Fruit fly (Drosophila melanogaster) whole organism, embryonic: ENCODE results near the gene mRpL12.

Experiments used
- CG10147 ChIP-seq: fragments of 200-800 bp; sonication (Bioruptor generic); optimal IDR thresholded peaks from 2 replicates; lab custom pipeline; 2019; ENCODE audit warnings: missing biosample characterization, mild to moderate bottlenecking, missing genetic modification characterization, moderate library complexity
- CG11456 ChIP-seq: fragments of 200-800 bp; sonication (Bioruptor generic); IDR thresholded peaks from 3 replicates; pipeline ENCODE4 v1.3.6; 2022; ENCODE audit warnings: missing biosample characterization, missing genetic modification characterization
- CG11560 ChIP-seq: fragments of 200-800 bp; sonication (Bioruptor generic); IDR thresholded peaks from 3 replicates; pipeline ENCODE4 v1.3.6; 2022; ENCODE audit warnings: missing biosample characterization, missing genetic modification characterization
- CG11696 ChIP-seq: fragments of 200-800 bp; sonication (Bioruptor generic); IDR thresholded peaks from 2 replicates; pipeline ENCODE4 v1.3.6; 2022; ENCODE audit warnings: missing biosample characterization, missing genetic modification characterization
- CG18619 ChIP-seq: fragments of 200-800 bp; sonication (Bioruptor generic); optimal IDR thresholded peaks from 3 replicates; lab custom pipeline; 2017; ENCODE audit warnings: missing biosample characterization, mild to moderate bottlenecking, missing genetic modification characterization
- CG2116 ChIP-seq: fragments of 200-800 bp; sonication (Bioruptor generic); optimal IDR thresholded peaks from 3 replicates; lab custom pipeline; 2018; ENCODE audit warnings: missing biosample characterization, mild to moderate bottlenecking, missing genetic modification characterization
- CG4617 ChIP-seq: fragments of 200-800 bp; sonication (Bioruptor generic); optimal IDR thresholded peaks from 3 replicates; lab custom pipeline; 2016; ENCODE audit warnings: missing biosample characterization, missing genetic modification characterization, borderline replicate concordance
- CG4730 ChIP-seq: fragments of 200-800 bp; sonication (Bioruptor generic); IDR thresholded peaks from 2 replicates; pipeline ENCODE4 v1.3.6; 2022; ENCODE audit warnings: missing biosample characterization, missing genetic modification characterization
- CG5180 ChIP-seq: fragments of 200-800 bp; sonication (Bioruptor generic); optimal IDR thresholded peaks from 3 replicates; lab custom pipeline; 2017; ENCODE audit warnings: missing biosample characterization, missing genetic modification characterization, mild to moderate bottlenecking, moderate library complexity, missing genetic modification reagents
- CG6272 ChIP-seq: fragments of 200-800 bp; sonication (Bioruptor generic); IDR thresholded peaks from 2 replicates; pipeline ENCODE4 v1.3.6; 2022; ENCODE audit warnings: missing biosample characterization, missing genetic modification characterization
- CG6654 ChIP-seq: fragments of 200-800 bp; sonication (Bioruptor generic); optimal IDR thresholded peaks from 2 replicates; lab custom pipeline; 2017; ENCODE audit warnings: missing biosample characterization, mild to moderate bottlenecking, missing genetic modification characterization
- CG6683 ChIP-seq: fragments of 200-800 bp; sonication (Bioruptor generic); optimal IDR thresholded peaks from 2 replicates; lab custom pipeline; 2017; ENCODE audit warnings: missing biosample characterization, mild to moderate bottlenecking, missing genetic modification characterization, missing genetic modification reagents
- CG6854 ChIP-seq: fragments of 200-800 bp; sonication (Bioruptor generic); optimal IDR thresholded peaks from 3 replicates; lab custom pipeline; 2017; ENCODE audit warnings: missing biosample characterization, mild to moderate bottlenecking, missing genetic modification characterization
- CG7839 ChIP-seq: fragments of 200-800 bp; sonication (Bioruptor generic); optimal IDR thresholded peaks from 3 replicates; lab custom pipeline; 2018; ENCODE audit warnings: missing biosample characterization, mild to moderate bottlenecking, missing genetic modification characterization, moderate library complexity
- CG8765 ChIP-seq: fragments of 200-800 bp; sonication (Bioruptor generic); IDR thresholded peaks from 2 replicates; pipeline ENCODE4 v1.3.6; 2022; ENCODE audit warnings: missing biosample characterization, missing genetic modification characterization
- CG9932 ChIP-seq: fragments of 200-800 bp; sonication (Bioruptor generic); IDR thresholded peaks from 2 replicates; pipeline ENCODE4 v1.3.6; 2022; ENCODE audit warnings: missing biosample characterization, missing genetic modification characterization
- CTCF ChIP-seq: fragments of 200-800 bp; sonication (Bioruptor generic); optimal IDR thresholded peaks from 2 replicates; lab custom pipeline; 2017; ENCODE audit warnings: missing biosample characterization, mild to moderate bottlenecking, missing genetic modification characterization, moderate library complexity
- Chrac-16 ChIP-seq: fragments of 200-800 bp; sonication (Bioruptor generic); optimal IDR thresholded peaks from 3 replicates; lab custom pipeline; 2016; ENCODE audit warnings: missing biosample characterization, missing genetic modification characterization
- Dfd ChIP-seq, 2 experiments: fragments of >200 bp; optimal IDR thresholded peaks; 2 replicates each; lab custom pipeline; 2017; ENCODE audit warnings: missing biosample characterization in 2 of 2, missing genetic modification characterization in 2 of 2
- Elba2 ChIP-seq: fragments of 200-800 bp; sonication (Bioruptor generic); optimal IDR thresholded peaks from 3 replicates; lab custom pipeline; 2016; ENCODE audit warnings: missing biosample characterization, missing genetic modification characterization
- Ets97D ChIP-seq: fragments of 200-800 bp; sonication (Bioruptor generic); optimal IDR thresholded peaks from 3 replicates; lab custom pipeline; 2016; ENCODE audit warnings: missing biosample characterization, missing genetic modification characterization
- Fer3 ChIP-seq: fragments of 200-800 bp; sonication (Bioruptor generic); optimal IDR thresholded peaks from 2 replicates; lab custom pipeline; 2018; ENCODE audit warnings: missing biosample characterization, mild to moderate bottlenecking, missing genetic modification characterization, moderate library complexity
- Gsc ChIP-seq: fragments of 200-800 bp; sonication (Bioruptor generic); IDR thresholded peaks from 2 replicates; pipeline ENCODE4 v1.3.6; 2022; ENCODE audit warnings: missing biosample characterization, missing genetic modification characterization
- HLH3B ChIP-seq: fragments of 200-800 bp; sonication (Bioruptor generic); IDR thresholded peaks from 2 replicates; pipeline ENCODE4 v1.3.6; 2022; ENCODE audit warnings: missing biosample characterization, missing genetic modification characterization
- Hand ChIP-seq: fragments of 200-800 bp; sonication (Bioruptor generic); optimal IDR thresholded peaks from 2 replicates; lab custom pipeline; 2017; ENCODE audit warnings: mild to moderate bottlenecking, missing biosample characterization, missing genetic modification reagents, missing genetic modification characterization
- Kr ChIP-seq: fragments of 200-800 bp; sonication (Bioruptor generic); optimal IDR thresholded peaks from 2 replicates; lab custom pipeline; 2017; ENCODE audit warnings: missing biosample characterization, mild to moderate bottlenecking, missing genetic modification characterization
- Mad ChIP-seq: fragments of 200-800 bp; sonication (Bioruptor generic); optimal IDR thresholded peaks from 2 replicates; lab custom pipeline; 2016; ENCODE audit warnings: missing biosample characterization, missing genetic modification characterization
- Oaz ChIP-seq: fragments of 200-800 bp; sonication (Bioruptor generic); IDR thresholded peaks from 2 replicates; pipeline ENCODE4 v1.3.6; 2022; ENCODE audit warnings: missing biosample characterization, missing genetic modification characterization
- Ptx1 ChIP-seq: fragments of 200-800 bp; sonication (Bioruptor generic); IDR thresholded peaks from 2 replicates; pipeline ENCODE4 v1.3.6; 2022; ENCODE audit warnings: missing biosample characterization, missing genetic modification characterization
- Ravus ChIP-seq: fragments of 200-800 bp; sonication (Bioruptor generic); IDR thresholded peaks from 2 replicates; pipeline ENCODE4 v1.3.6; 2022; ENCODE audit warnings: missing biosample characterization, missing genetic modification characterization
- Scr ChIP-seq: fragments of 200-800 bp; sonication (Bioruptor generic); IDR thresholded peaks from 2 replicates; pipeline ENCODE4 v1.3.6; 2022; ENCODE audit warnings: missing biosample characterization, missing genetic modification characterization; ENCODE audit not compliant: partially characterized antibody
- Sry-δ ChIP-seq: fragments of 200-800 bp; sonication (Bioruptor generic); optimal IDR thresholded peaks from 2 replicates; lab custom pipeline; 2016; ENCODE audit warnings: missing biosample characterization, missing genetic modification characterization
- Taf1 ChIP-seq: fragments of 200-800 bp; sonication (Bioruptor generic); IDR thresholded peaks from 2 replicates; pipeline ENCODE4 v1.3.6; 2022; ENCODE audit warnings: missing biosample characterization, missing genetic modification characterization
- Trl ChIP-seq, 3 experiments: fragments of >200 bp in 2 of 3; fragments of 200-800 bp in 1 of 3; sonication (Bioruptor generic) in 1 of 3; optimal IDR thresholded peaks; 2 replicates in 1 of 3; 3 replicates in 2 of 3; lab custom pipeline; 2016 to 2017; ENCODE audit warnings: missing biosample characterization in 1 of 3, missing genetic modification characterization in 1 of 3
- Vsx1 ChIP-seq: fragments of 200-800 bp; sonication (Bioruptor generic); optimal IDR thresholded peaks from 2 replicates; lab custom pipeline; 2017; ENCODE audit warnings: missing biosample characterization, mild to moderate bottlenecking, missing genetic modification characterization, missing genetic modification reagents
- cwo ChIP-seq: fragments of 200-800 bp; sonication (Bioruptor generic); optimal IDR thresholded peaks from 3 replicates; lab custom pipeline; 2017; ENCODE audit warnings: missing biosample characterization, missing genetic modification characterization, mild to moderate bottlenecking, moderate library complexity, missing genetic modification reagents
- exex ChIP-seq: fragments of 200-800 bp; sonication (Bioruptor generic); optimal IDR thresholded peaks from 4 replicates; lab custom pipeline; 2018; ENCODE audit warnings: missing biosample characterization, mild to moderate bottlenecking, missing genetic modification characterization, moderate library complexity
- eyg ChIP-seq: fragments of 200-800 bp; sonication (Bioruptor generic); optimal IDR thresholded peaks from 3 replicates; lab custom pipeline; 2016; ENCODE audit warnings: missing biosample characterization, missing genetic modification characterization
- gro ChIP-seq: fragments of 200-800 bp; sonication (Bioruptor generic); optimal IDR thresholded peaks from 2 replicates; lab custom pipeline; 2016; ENCODE audit warnings: missing biosample characterization, missing genetic modification characterization
- hth ChIP-seq: fragments of >200 bp; optimal IDR thresholded peaks from 2 replicates; lab custom pipeline; 2017; ENCODE audit warnings: inconsistent platforms
- lmd ChIP-seq: fragments of 200-800 bp; sonication (Bioruptor generic); IDR thresholded peaks from 2 replicates; pipeline ENCODE4 v1.3.6; 2022; ENCODE audit warnings: missing biosample characterization, missing genetic modification characterization
- mirr ChIP-seq: fragments of 200-800 bp; sonication (Bioruptor generic); optimal IDR thresholded peaks from 3 replicates; lab custom pipeline; 2018; ENCODE audit warnings: missing biosample characterization, mild to moderate bottlenecking, missing genetic modification characterization
- nom ChIP-seq: fragments of 200-800 bp; sonication (Bioruptor generic); optimal IDR thresholded peaks from 2 replicates; lab custom pipeline; 2017; ENCODE audit warnings: missing biosample characterization, missing genetic modification characterization, mild to moderate bottlenecking, moderate library complexity, missing genetic modification reagents
- repo ChIP-seq: fragments of 200-800 bp; sonication (Bioruptor generic); optimal IDR thresholded peaks from 2 replicates; lab custom pipeline; 2016; ENCODE audit warnings: missing biosample characterization, missing genetic modification characterization
- scrt ChIP-seq: fragments of 200-800 bp; sonication (Bioruptor generic); optimal IDR thresholded peaks from 2 replicates; lab custom pipeline; 2018; ENCODE audit warnings: missing biosample characterization, mild to moderate bottlenecking, missing genetic modification characterization, moderate library complexity
- shn ChIP-seq: fragments of 200-800 bp; sonication (Bioruptor generic); optimal IDR thresholded peaks from 3 replicates; lab custom pipeline; 2016; ENCODE audit warnings: missing biosample characterization, missing genetic modification characterization
- tap ChIP-seq: fragments of 200-800 bp; optimal IDR thresholded peaks from 3 replicates; lab custom pipeline; 2019; ENCODE audit warnings: missing biosample characterization, mild to moderate bottlenecking, missing genetic modification characterization, moderate library complexity
- ttk ChIP-seq: fragments of 200-800 bp; sonication (Bioruptor generic); IDR thresholded peaks from 2 replicates; pipeline ENCODE4 v2.1.2; 2022; ENCODE audit warnings: missing biosample characterization, missing genetic modification characterization
- vfl ChIP-seq: fragments of 200-800 bp; sonication (Bioruptor generic); optimal IDR thresholded peaks from 2 replicates; lab custom pipeline; 2016; ENCODE audit warnings: missing biosample characterization, missing genetic modification characterization
- z ChIP-seq: fragments of 200-800 bp; sonication (Bioruptor generic); IDR thresholded peaks from 3 replicates; pipeline ENCODE4 v1.3.6; 2022; ENCODE audit warnings: missing biosample characterization, missing genetic modification characterization
- zen ChIP-seq: fragments of 200-800 bp; sonication (Bioruptor generic); optimal IDR thresholded peaks from 3 replicates; lab custom pipeline; 2018; ENCODE audit warnings: missing biosample characterization, mild to moderate bottlenecking, missing genetic modification characterization, moderate library complexity

mRpL12 gene

DNA sequence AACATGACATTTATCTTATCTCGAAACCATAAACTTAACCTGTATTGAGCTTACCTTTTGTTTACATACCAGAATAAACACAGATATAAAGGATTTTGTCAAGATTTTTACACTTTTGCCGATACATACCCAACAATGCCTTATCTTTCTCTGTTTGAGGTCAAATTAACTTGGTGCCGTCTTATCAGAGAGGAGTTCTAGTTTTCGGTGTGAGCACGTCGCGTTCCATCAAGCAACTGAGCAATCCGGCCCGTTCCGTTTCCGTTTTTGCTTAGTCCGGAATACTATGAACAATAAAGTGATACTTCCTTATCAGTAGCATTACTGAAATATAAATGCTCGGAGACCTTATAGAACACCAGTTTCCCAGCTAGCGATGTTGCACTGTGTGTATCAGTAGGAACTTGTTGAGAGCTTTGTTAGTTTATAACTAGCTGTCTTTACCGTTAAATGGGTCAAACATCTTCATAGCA is 29.3 kb downstream of the mRpL12 start, which contains the start of gene Galk (continued):
- no peak for TF ChIP-seq CG6654
- TF ChIP-seq Ptx1 = peak; percentile 65
- no peak for TF ChIP-seq eyg (GFP tag; lab: Kevin White, UChicago)
- TF ChIP-seq CG8765 = no peak
- peak; percentile 31; the same call in 1 of the 2 replicates for TF ChIP-seq HLH3B (GFP tag; lab: Robert Waterston, UW)
- 0 out of 2 replicates have a peak, but pooled peaks have one; percentile 21 for TF ChIP-seq CG6272
- TF ChIP-seq vfl (GFP tag; lab: Kevin White, UChicago) = peak; percentile 16
- TF ChIP-seq CG6683 = peak; percentile 7
- TF ChIP-seq nom (GFP tag; lab: Kevin White, UChicago) = peak; percentile 39
- no peak for TF ChIP-seq Dfd (GFP tag; optimal IDR thresholded peaks at IDR 0.05; lab: Kevin White, UChicago)
- peak; percentile 54; the same call in 1 of the 2 replicates for TF ChIP-seq CG11696 (GFP tag; lab: Robert Waterston, UW)
- TF ChIP-seq Ravus (GFP tag; lab: Robert Waterston, UW) = peak; percentile 4; the same call in 1 of the 2 replicates
- TF ChIP-seq repo (GFP tag; lab: Kevin White, UChicago) = peak; percentile 18
- peak; percentile 53 for TF ChIP-seq Chrac-16 (GFP tag; lab: Kevin White, UChicago)
- TF ChIP-seq CG6854 (GFP tag; lab: Kevin White, UChicago) = peak; percentile 51
- TF ChIP-seq Oaz (GFP tag; lab: Robert Waterston, UW) = peak; percentile 48
- TF ChIP-seq CG7839 (tag; lab: Kevin White, UChicago) = peak; percentile 59
- TF ChIP-seq Fer3 (tag; lab: Kevin White, UChicago) = peak; percentile 67
- TF ChIP-seq tap = peak; percentile 48
- no peak for TF ChIP-seq CG2116 (GFP tag; lab: Kevin White, UChicago)
- no peak for TF ChIP-seq Gsc
- TF ChIP-seq lmd (GFP tag; lab: Robert Waterston, UW) = peak; percentile 81
- TF ChIP-seq Scr (GFP tag; lab: Robert Waterston, UW) = no peak
- peak; percentile 42 for TF ChIP-seq scrt (GFP tag; lab: Kevin White, UChicago)
- TF ChIP-seq Taf1 (GFP tag; lab: Robert Waterston, UW) = peak; percentile 79
- TF ChIP-seq Sry-δ (GFP tag; lab: Kevin White, UChicago) = no peak
- TF ChIP-seq CG9932 (GFP tag; lab: Robert Waterston, UW) = peak; percentile 87
- no peak for TF ChIP-seq CG11560 (tag; lab: Robert Waterston, UW)
- TF ChIP-seq CG11456 (GFP tag; lab: Robert Waterston, UW) = peak; percentile 90
- no peak for TF ChIP-seq Vsx1 (GFP tag; lab: Kevin White, UChicago)
- peak; percentile 45 for TF ChIP-seq CG5180 (GFP tag; lab: Kevin White, UChicago)
- TF ChIP-seq Trl (optimal IDR thresholded peaks at IDR 0.05; lab: Kevin White, UChicago) = no peak
- TF ChIP-seq Trl (GFP tag; optimal IDR thresholded peaks at IDR 0.05; lab: Kevin White, UChicago) = peak; percentile 43
- peak; percentile 54 for TF ChIP-seq Hand
- TF ChIP-seq gro (GFP tag; lab: Kevin White, UChicago) = peak; percentile 68
- no peak for TF ChIP-seq CG10147 (GFP tag; lab: Kevin White, UChicago)
- no peak for TF ChIP-seq CG4617 (GFP tag; lab: Kevin White, UChicago)
- no peak for TF ChIP-seq CTCF
- TF ChIP-seq Elba2 (GFP tag; lab: Kevin White, UChicago) = no peak
- TF ChIP-seq Mad (GFP tag; lab: Kevin White, UChicago) = no peak
- peak; percentile 55 for TF ChIP-seq shn (GFP tag; lab: Kevin White, UChicago)
- no peak for TF ChIP-seq hth (lab: Kevin White, UChicago)
- peak; percentile 11 for TF ChIP-seq Ets97D (GFP tag; lab: Kevin White, UChicago)
- TF ChIP-seq ttk (GFP tag; lab: Robert Waterston, UW) = peak; percentile 36; the same call in 1 of the 2 replicates
- TF ChIP-seq z (GFP tag; lab: Robert Waterston, UW) = no peak
- peak; percentile 93 for TF ChIP-seq mirr (GFP tag; lab: Kevin White, UChicago)
- peak; percentile 52; the same call in 1 of the 2 replicates for TF ChIP-seq CG4730 (GFP tag; lab: Robert Waterston, UW)
- peak; percentile 70 for TF ChIP-seq cwo (GFP tag; lab: Kevin White, UChicago)
- TF ChIP-seq Kr = no peak
- TF ChIP-seq exex (tag; lab: Kevin White, UChicago) = peak; percentile 81
- TF ChIP-seq CG18619 (GFP tag; lab: Kevin White, UChicago) = no peak
- TF ChIP-seq zen (tag; lab: Kevin White, UChicago) = no peak
